Worm (Caenorhabditis elegans) whole organism, young adult: ENCODE results near the gene noca-2.

Experiments
- C17E4.6 ChIP-seq: fragments of 200-800 bp; sonication (Bioruptor generic); IDR thresholded peaks from 2 replicates; pipeline ENCODE4 v1.3.6; 2022; ENCODE audit warnings: missing genetic modification reagents, missing genetic modification characterization, missing compliant biosample characterization
- F10E7.11 ChIP-seq: sonication (generic microtip); optimal IDR thresholded peaks from 2 replicates; lab custom pipeline; 2017; ENCODE audit warnings: mild to moderate bottlenecking, missing genetic modification characterization, moderate library complexity, missing compliant biosample characterization
- F37B4.10 ChIP-seq: fragments of 200-800 bp; sonication (Bioruptor generic); IDR thresholded peaks from 2 replicates; pipeline ENCODE4 v1.3.6; 2022; ENCODE audit warnings: missing genetic modification characterization, missing compliant biosample characterization
- F39B2.1 ChIP-seq: fragments of 200-800 bp; sonication (Bioruptor generic); IDR thresholded peaks from 2 replicates; pipeline ENCODE4 v1.3.6; 2022; ENCODE audit warnings: missing genetic modification reagents, missing genetic modification characterization, missing compliant biosample characterization
- F52B5.7 ChIP-seq: sonication (generic microtip); optimal IDR thresholded peaks from 2 replicates; lab custom pipeline; 2016; ENCODE audit warnings: mild to moderate bottlenecking, missing genetic modification characterization, missing compliant biosample characterization
- F55B11.4 ChIP-seq: sonication (generic microtip); optimal IDR thresholded peaks from 2 replicates; lab custom pipeline; 2016; ENCODE audit warnings: missing compliant biosample characterization, missing genetic modification characterization, borderline replicate concordance; ENCODE audit not compliant: insufficient read depth
- F57C9.4 ChIP-seq: sonication (generic microtip); optimal IDR thresholded peaks from 2 replicates; lab custom pipeline; 2017; ENCODE audit warnings: mild to moderate bottlenecking, missing genetic modification characterization, missing compliant biosample characterization
- T07F8.4 ChIP-seq: sonication (generic microtip); optimal IDR thresholded peaks from 2 replicates; lab custom pipeline; 2016; ENCODE audit warnings: mild to moderate bottlenecking, missing genetic modification characterization, moderate library complexity, missing compliant biosample characterization
- Y53G8AR.9 ChIP-seq: fragments of 200-800 bp; sonication (Bioruptor generic); conservative IDR thresholded peaks from 2 replicates; pipeline ENCODE4 v1.3.6; 2022; ENCODE audit warnings: missing genetic modification reagents, missing genetic modification characterization, missing compliant biosample characterization
- aptf-2 ChIP-seq: fragments of 200-800 bp; sonication (Bioruptor generic); conservative IDR thresholded peaks from 2 replicates; pipeline ENCODE4 v1.3.6; 2022; ENCODE audit warnings: missing genetic modification reagents, missing genetic modification characterization, missing compliant biosample characterization
- aptf-3 ChIP-seq: fragments of 200-800 bp; sonication (Bioruptor generic); IDR thresholded peaks from 2 replicates; pipeline ENCODE4 v1.3.6; 2022; ENCODE audit warnings: missing genetic modification characterization, missing compliant biosample characterization
- athp-1 ChIP-seq: sonication (generic microtip); optimal IDR thresholded peaks from 2 replicates; lab custom pipeline; 2017; ENCODE audit warnings: mild to moderate bottlenecking, missing genetic modification characterization, missing compliant biosample characterization
- attf-5 ChIP-seq: fragments of 200-800 bp; sonication (Bioruptor generic); optimal IDR thresholded peaks from 2 replicates; lab custom pipeline; 2018; ENCODE audit warnings: mild to moderate bottlenecking, missing genetic modification characterization, missing compliant biosample characterization
- attf-6 ChIP-seq: fragments of 200-800 bp; sonication (Bioruptor generic); IDR thresholded peaks from 2 replicates; pipeline ENCODE4 v1.3.6; 2022; ENCODE audit warnings: missing genetic modification reagents, missing genetic modification characterization, missing compliant biosample characterization
- chd-7 ChIP-seq: sonication (generic microtip); optimal IDR thresholded peaks from 2 replicates; lab custom pipeline; 2016; ENCODE audit warnings: mild to moderate bottlenecking, missing genetic modification characterization, moderate library complexity, missing compliant biosample characterization
- die-1 ChIP-seq: sonication (generic microtip); optimal IDR thresholded peaks from 2 replicates; lab custom pipeline; 2016; ENCODE audit warnings: missing genotype, mild to moderate bottlenecking, missing genetic modification characterization, missing compliant biosample characterization
- hrde-1 ChIP-seq: sonication (generic microtip); optimal IDR thresholded peaks from 2 replicates; lab custom pipeline; 2016; ENCODE audit warnings: missing genetic modification characterization, mild to moderate bottlenecking, missing compliant biosample characterization, moderate library complexity, missing genotype, missing genetic modification reagents, borderline replicate concordance
- hsf-1 ChIP-seq: fragments of 200-800 bp; sonication (Bioruptor generic); IDR thresholded peaks from 2 replicates; pipeline ENCODE4 v1.3.6; 2022; ENCODE audit warnings: missing genetic modification reagents, missing genetic modification characterization, missing compliant biosample characterization
- lin-35 ChIP-seq, 3 experiments: fragments of 150-350 bp in 2 of 3; sonication (generic microtip) in 1 of 3; optimal IDR thresholded peaks; 2 replicates each; lab custom pipeline; 2014 to 2018; ENCODE audit warnings: missing biosample characterization in 3 of 3, missing genetic modification characterization in 3 of 3, missing genetic modification reagents in 3 of 3
- mes-4 ChIP-seq: sonication (generic microtip); optimal IDR thresholded peaks from 2 replicates; lab custom pipeline; 2016; ENCODE audit warnings: missing genotype, missing genetic modification characterization, missing compliant biosample characterization
- mxl-1 ChIP-seq: sonication (generic microtip); optimal IDR thresholded peaks from 2 replicates; lab custom pipeline; 2016; ENCODE audit warnings: missing genetic modification characterization, missing compliant biosample characterization
- nfyb-1 ChIP-seq: fragments of 200-800 bp; sonication (Bioruptor generic); IDR thresholded peaks from 2 replicates; pipeline ENCODE4 v1.3.6; 2022; ENCODE audit warnings: missing genetic modification reagents, missing genetic modification characterization, missing compliant biosample characterization
- rcor-1 ChIP-seq: fragments of 200-800 bp; sonication (Bioruptor generic); IDR thresholded peaks from 2 replicates; pipeline ENCODE4 v1.3.6; 2022; ENCODE audit warnings: missing genetic modification reagents, missing genetic modification characterization, missing compliant biosample characterization
- repo-1 ChIP-seq: sonication (generic microtip); optimal IDR thresholded peaks from 2 replicates; lab custom pipeline; 2017; ENCODE audit warnings: mild to moderate bottlenecking, missing genetic modification characterization, missing compliant biosample characterization
- snpc-1.3 ChIP-seq: sonication (generic microtip); optimal IDR thresholded peaks from 2 replicates; lab custom pipeline; 2017; ENCODE audit warnings: missing genetic modification characterization, mild to moderate bottlenecking, missing compliant biosample characterization, antibody characterized with exemption, moderate library complexity, missing genotype, missing genetic modification reagents; ENCODE audit not compliant: insufficient read depth
- snpc-3.4 ChIP-seq: sonication (generic microtip); optimal IDR thresholded peaks from 2 replicates; lab custom pipeline; 2017; ENCODE audit warnings: missing genetic modification characterization, mild to moderate bottlenecking, missing compliant biosample characterization, antibody characterized with exemption, moderate library complexity, missing genotype, missing genetic modification reagents
- snpc-4 ChIP-seq, 5 experiments: fragments of 150-350 bp in 1 of 5; sonication (generic microtip) in 4 of 5; optimal IDR thresholded peaks; 2 replicates each; lab custom pipeline; 2014 to 2018; ENCODE audit warnings: missing genetic modification characterization in 5 of 5, missing biosample characterization in 3 of 5, antibody characterized with exemption in 2 of 5, mild to moderate bottlenecking in 2 of 5, missing compliant biosample characterization in 2 of 5, missing genotype in 2 of 5, moderate library complexity in 2 of 5, missing genetic modification reagents in 1 of 5
- tbp1 ChIP-seq: fragments of 200-800 bp; sonication (Bioruptor generic); optimal IDR thresholded peaks from 2 replicates; lab custom pipeline; 2018; ENCODE audit warnings: mild to moderate bottlenecking, missing genetic modification characterization, missing compliant biosample characterization
- tlf-1 ChIP-seq: fragments of 200-800 bp; sonication (Bioruptor generic); optimal IDR thresholded peaks from 2 replicates; lab custom pipeline; 2018; ENCODE audit warnings: mild to moderate bottlenecking, missing genetic modification characterization, missing compliant biosample characterization
- xnd-1 ChIP-seq: sonication (generic microtip); optimal IDR thresholded peaks from 2 replicates; lab custom pipeline; 2016; ENCODE audit warnings: missing genotype, missing genetic modification reagents, missing genetic modification characterization, missing compliant biosample characterization
- zfh-2 ChIP-seq: fragments of 200-800 bp; sonication (Bioruptor generic); conservative IDR thresholded peaks from 2 replicates; pipeline ENCODE4 v1.3.6; 2022; ENCODE audit warnings: missing genetic modification reagents, missing genetic modification characterization, missing compliant biosample characterization
- zim-3 ChIP-seq: sonication (generic microtip); optimal IDR thresholded peaks from 2 replicates; lab custom pipeline; 2017; ENCODE audit warnings: mild to moderate bottlenecking, missing genetic modification characterization, moderate library complexity, missing compliant biosample characterization
- ztf-22 ChIP-seq: fragments of 200-800 bp; sonication (Bioruptor generic); optimal IDR thresholded peaks from 2 replicates; lab custom pipeline; 2018; ENCODE audit warnings: mild to moderate bottlenecking, missing genetic modification characterization, moderate library complexity, missing compliant biosample characterization
- ztf-26 ChIP-seq: sonication (generic microtip); optimal IDR thresholded peaks from 2 replicates; lab custom pipeline; 2017; ENCODE audit warnings: missing genetic modification characterization, missing compliant biosample characterization
- ztf-28 ChIP-seq: fragments of 200-800 bp; sonication (Bioruptor generic); IDR thresholded peaks from 2 replicates; pipeline ENCODE4 v1.3.6; 2022; ENCODE audit warnings: missing genetic modification reagents, missing genetic modification characterization, missing compliant biosample characterization

Gene noca-2

DNA sequence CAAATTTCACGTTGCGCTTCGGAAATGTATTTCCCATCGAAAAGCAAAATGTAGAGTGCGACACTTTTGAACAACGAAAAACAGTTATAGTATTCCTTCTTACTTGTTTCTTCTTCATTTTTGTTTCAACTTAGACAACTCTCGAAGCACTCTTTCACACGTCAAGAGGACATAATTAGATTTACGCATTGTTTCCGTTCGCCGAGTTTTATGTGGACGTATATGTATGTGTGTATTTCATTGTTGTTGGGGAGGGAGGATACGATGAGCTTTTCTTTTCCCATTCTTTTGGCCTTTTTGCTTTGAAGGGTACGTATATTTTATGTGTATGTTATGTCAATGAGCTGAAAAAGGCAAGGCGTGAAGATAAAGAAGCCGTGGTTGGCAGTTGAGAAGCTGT lies 36.4 kb upstream of the noca-2 start:
- TF ChIP-seq snpc-1.3 (tag; lab: Kevin White, UChicago) (no peak), zfh-2 (no peak), mes-4 (tag; lab: Kevin White, UChicago) (no peak), Y53G8AR.9 (GFP tag; lab: Robert Waterston, UW) (no peak), F37B4.10 (GFP tag; lab: Robert Waterston, UW) (no peak), zim-3 (tag; lab: Kevin White, UChicago) (no peak), nfyb-1 (no peak)

DNA sequence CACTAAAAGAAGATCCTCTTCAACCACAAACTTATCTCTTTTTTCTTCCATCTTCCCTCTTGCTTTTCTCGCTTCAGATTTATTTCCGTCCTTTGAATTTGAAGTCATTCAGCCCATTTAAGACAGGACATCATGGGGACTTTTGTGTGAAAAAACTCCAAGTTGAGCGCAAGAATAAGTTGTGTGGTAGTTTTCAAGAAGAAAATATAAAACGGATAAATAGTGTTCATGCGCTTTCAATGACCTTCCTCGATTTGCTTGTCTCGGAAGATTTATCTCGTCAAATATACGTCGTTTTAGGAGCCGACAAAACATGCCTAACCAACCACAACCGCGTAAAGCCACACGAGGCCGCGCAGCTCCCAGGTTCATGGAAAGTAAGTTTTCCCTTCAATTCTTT lies 34.8 kb upstream of the noca-2 start, which contains the start of gene sto-6:
sto-6 (plus strand) TSS at position 301 of the 400 bp plus-strand sequence.
- TF ChIP-seq F39B2.1 (GFP tag; lab: Robert Waterston, UW) = no peak
- no peak for TF ChIP-seq aptf-2 (GFP tag; lab: Robert Waterston, UW)
- no peak for TF ChIP-seq hrde-1 (tag; lab: Kevin White, UChicago)
- no peak for TF ChIP-seq ztf-28
- no peak for TF ChIP-seq ztf-26 (tag; lab: Kevin White, UChicago)
- TF ChIP-seq tlf-1 (GFP tag; lab: Kevin White, UChicago) = no peak
- TF ChIP-seq rcor-1 (GFP tag; lab: Robert Waterston, UW) = no peak

DNA sequence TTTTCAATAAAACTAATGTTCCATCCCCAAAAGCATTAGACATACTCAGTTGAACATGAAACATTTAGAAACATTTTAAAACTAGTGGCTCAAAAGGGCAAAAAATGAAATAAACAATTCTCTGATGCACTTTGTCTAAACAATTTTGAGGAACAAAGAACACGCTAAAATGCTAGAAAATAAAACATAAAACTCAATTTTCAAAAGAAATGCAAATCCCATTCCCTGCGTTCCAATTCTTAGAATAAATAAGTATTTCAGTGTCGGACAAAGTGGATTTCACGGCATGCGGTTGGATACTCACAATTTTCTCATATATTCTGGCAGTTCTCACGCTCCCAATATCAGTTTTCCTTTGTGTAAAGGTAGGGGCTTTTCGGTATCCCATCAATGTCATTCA lies 33.6 kb upstream of the noca-2 start:
- TF ChIP-seq F57C9.4 (tag; lab: Kevin White, UChicago) (no peak), die-1 (no peak), xnd-1 (no peak)
- TF ChIP-seq, all 124 proteins: peak for 0

ce11 chrX:11637721-11638120 lies 29.2 kb upstream of the noca-2 start:
- TF ChIP-seq tbp1 (no peak), attf-6 (GFP tag; lab: Robert Waterston, UW) (no peak), aptf-3 (GFP tag; lab: Robert Waterston, UW) (no peak), F39B2.1 (GFP tag; lab: Robert Waterston, UW) (no peak), repo-1 (no peak), T07F8.4 (no peak), F52B5.7 (tag; lab: Kevin White, UChicago) (no peak), rcor-1 (GFP tag; lab: Robert Waterston, UW) (no peak), C17E4.6 (GFP tag; lab: Robert Waterston, UW) (no peak), chd-7 (tag; lab: Kevin White, UChicago) (no peak), hsf-1 (GFP tag; lab: Robert Waterston, UW) (no peak), lin-35 (GFP tag; optimal IDR thresholded peaks at IDR 0.05; lab: Kevin White, UChicago) (no peak), mxl-1 (tag; lab: Kevin White, UChicago) (no peak), attf-5 (no peak), snpc-4 (GFP tag; optimal IDR thresholded peaks at IDR 0.05; lab: Kevin White, UChicago) (no peak), snpc-4 (tag; optimal IDR thresholded peaks at IDR 0.05; lab: Kevin White, UChicago) (no peak), F10E7.11 (tag; lab: Kevin White, UChicago) (no peak), athp-1 (tag; lab: Kevin White, UChicago) (no peak), F55B11.4 (tag; lab: Kevin White, UChicago) (no peak), ztf-22 (GFP tag; lab: Kevin White, UChicago) (no peak), snpc-3.4 (tag; lab: Kevin White, UChicago) (no peak)
